Worm (Caenorhabditis elegans): ENCODE data around the gene dct-16.

- TF ChIP-seq W03F9.2 (tag; optimal IDR thresholded peaks at IDR 0.05) (no peak), him-1 (tag; optimal IDR thresholded peaks at IDR 0.05) (no peak), dao-5 (tag; optimal IDR thresholded peaks at IDR 0.05) (no peak)
Measured at ce11 chrV:20457155-20457554, 41.7 kb downstream of the dct-16 start.

Measured in whole organism, L4/young adult.